Worm (Caenorhabditis elegans) whole organism, late embryonic: ENCODE data around the gene grl-20.

ENCODE experiments used
- C38D4.7 ChIP-seq: fragments of 200-800 bp; sonication (Bioruptor generic); optimal IDR thresholded peaks from 2 replicates; lab custom pipeline; 2018; ENCODE audit warnings: mild to moderate bottlenecking, missing genetic modification characterization, moderate library complexity, missing compliant biosample characterization
- F13H6.1 ChIP-seq: sonication (generic microtip); optimal IDR thresholded peaks from 2 replicates; lab custom pipeline; 2016; ENCODE audit warnings: missing genetic modification characterization, missing compliant biosample characterization
- K09A11.1 ChIP-seq: sonication (generic microtip); optimal IDR thresholded peaks from 2 replicates; lab custom pipeline; 2017; ENCODE audit warnings: antibody characterized with exemption, mild to moderate bottlenecking, missing genetic modification characterization, missing compliant biosample characterization; ENCODE audit not compliant: insufficient read depth
- ahr-1 ChIP-seq: sonication (generic microtip); optimal IDR thresholded peaks from 2 replicates; lab custom pipeline; 2016; ENCODE audit warnings: missing genetic modification characterization, missing compliant biosample characterization
- ama-1 ChIP-seq: fragments of 150-350 bp; optimal IDR thresholded peaks from 2 replicates; lab custom pipeline; 2014
- ceh-14 ChIP-seq: sonication (generic microtip); optimal IDR thresholded peaks from 2 replicates; lab custom pipeline; 2016; ENCODE audit warnings: missing genotype, missing genetic modification characterization, missing compliant biosample characterization
- ceh-18 ChIP-seq: sonication (generic microtip); optimal IDR thresholded peaks from 2 replicates; lab custom pipeline; 2016; ENCODE audit warnings: missing genetic modification characterization, missing compliant biosample characterization
- ceh-2 ChIP-seq: sonication (generic microtip); optimal IDR thresholded peaks from 2 replicates; lab custom pipeline; 2016; ENCODE audit warnings: missing genotype, missing genetic modification characterization, missing compliant biosample characterization
- ceh-22 ChIP-seq: sonication (generic microtip); optimal IDR thresholded peaks from 2 replicates; lab custom pipeline; 2017; ENCODE audit warnings: missing biosample characterization, missing genetic modification characterization
- ceh-31 ChIP-seq: sonication (generic microtip); optimal IDR thresholded peaks from 2 replicates; lab custom pipeline; 2016; ENCODE audit warnings: missing genetic modification characterization, missing compliant biosample characterization
- ceh-45 ChIP-seq: fragments of 200-800 bp; sonication (Bioruptor generic); IDR thresholded peaks from 2 replicates; pipeline ENCODE4 v1.3.6; 2022; ENCODE audit warnings: missing genetic modification reagents, missing genetic modification characterization, missing compliant biosample characterization
- ceh-48 ChIP-seq: sonication (generic microtip); optimal IDR thresholded peaks from 2 replicates; lab custom pipeline; 2016; ENCODE audit warnings: missing genetic modification characterization, inconsistent platforms, missing compliant biosample characterization
- ceh-6 ChIP-seq: fragments of 200-800 bp; sonication (Bioruptor generic); optimal IDR thresholded peaks from 2 replicates; lab custom pipeline; 2018; ENCODE audit warnings: mild to moderate bottlenecking, missing genetic modification characterization, missing compliant biosample characterization
- che-1 ChIP-seq: sonication (generic microtip); optimal IDR thresholded peaks from 2 replicates; lab custom pipeline; 2016; ENCODE audit warnings: mild to moderate bottlenecking, missing genetic modification characterization, missing compliant biosample characterization
- dmd-4 ChIP-seq: sonication (generic microtip); optimal IDR thresholded peaks from 2 replicates; lab custom pipeline; 2016; ENCODE audit warnings: borderline replicate concordance, missing genetic modification characterization, missing compliant biosample characterization
- dve-1 ChIP-seq: sonication (generic microtip); optimal IDR thresholded peaks from 2 replicates; lab custom pipeline; 2017; ENCODE audit warnings: antibody characterized with exemption, mild to moderate bottlenecking, missing genetic modification characterization, missing compliant biosample characterization
- elt-2 ChIP-seq: sonication (generic microtip); optimal IDR thresholded peaks from 2 replicates; lab custom pipeline; 2016; ENCODE audit warnings: missing genetic modification reagents, missing genetic modification characterization, missing compliant biosample characterization
- ets-4 ChIP-seq: sonication (generic microtip); optimal IDR thresholded peaks from 2 replicates; lab custom pipeline; 2016; ENCODE audit warnings: missing genetic modification characterization, missing compliant biosample characterization
- eyg-1 ChIP-seq: sonication (generic microtip); optimal IDR thresholded peaks from 2 replicates; lab custom pipeline; 2016; ENCODE audit warnings: missing genotype, missing genetic modification characterization, missing compliant biosample characterization
- hlh-30 ChIP-seq: sonication (generic microtip); optimal IDR thresholded peaks from 2 replicates; lab custom pipeline; 2017; ENCODE audit warnings: antibody characterized with exemption, missing genetic modification characterization, missing compliant biosample characterization; ENCODE audit not compliant: insufficient read depth
- lim-6 ChIP-seq: sonication (generic microtip); optimal IDR thresholded peaks from 2 replicates; lab custom pipeline; 2016; ENCODE audit warnings: missing genetic modification characterization, missing compliant biosample characterization
- lin-11 ChIP-seq: fragments of 200-800 bp; sonication (Bioruptor generic); optimal IDR thresholded peaks from 2 replicates; lab custom pipeline; 2018; ENCODE audit warnings: mild to moderate bottlenecking, missing genetic modification characterization, missing compliant biosample characterization
- madf-2 ChIP-seq: sonication (generic microtip); optimal IDR thresholded peaks from 2 replicates; lab custom pipeline; 2017; ENCODE audit warnings: missing genetic modification characterization, missing compliant biosample characterization
- mec-3 ChIP-seq: sonication (generic microtip); optimal IDR thresholded peaks from 2 replicates; lab custom pipeline; 2016; ENCODE audit warnings: borderline replicate concordance, missing genetic modification characterization, missing compliant biosample characterization
- nfya-1 ChIP-seq: sonication (generic microtip); optimal IDR thresholded peaks from 2 replicates; lab custom pipeline; 2017; ENCODE audit warnings: missing genetic modification characterization, mild to moderate bottlenecking, missing compliant biosample characterization, antibody characterized with exemption, moderate library complexity
- npax-4 ChIP-seq: sonication (generic microtip); optimal IDR thresholded peaks from 2 replicates; lab custom pipeline; 2016; ENCODE audit warnings: missing genetic modification characterization, missing compliant biosample characterization
- odd-2 ChIP-seq: sonication (generic microtip); optimal IDR thresholded peaks from 2 replicates; lab custom pipeline; 2017; ENCODE audit warnings: antibody characterized with exemption, mild to moderate bottlenecking, missing genetic modification characterization, missing compliant biosample characterization
- pag-3 ChIP-seq: sonication (generic microtip); optimal IDR thresholded peaks from 2 replicates; lab custom pipeline; 2016; ENCODE audit warnings: missing compliant biosample characterization, missing genetic modification characterization, borderline replicate concordance
- pat-9 ChIP-seq: fragments of 200-800 bp; sonication (Bioruptor generic); optimal IDR thresholded peaks from 2 replicates; lab custom pipeline; 2018; ENCODE audit warnings: mild to moderate bottlenecking, missing genetic modification characterization, moderate library complexity, missing compliant biosample characterization
- pha-2 ChIP-seq: sonication (generic microtip); optimal IDR thresholded peaks from 2 replicates; lab custom pipeline; 2017; ENCODE audit warnings: mild to moderate bottlenecking, missing genetic modification characterization, missing compliant biosample characterization
- pha-4 ChIP-seq: fragments of 150-350 bp; optimal IDR thresholded peaks from 2 replicates; lab custom pipeline; 2018; ENCODE audit warnings: missing biosample characterization, missing genetic modification reagents, missing genetic modification characterization
- ref-2 ChIP-seq: sonication (generic microtip); optimal IDR thresholded peaks from 2 replicates; lab custom pipeline; 2016; ENCODE audit warnings: missing genetic modification characterization, missing compliant biosample characterization
- sox-2 ChIP-seq: fragments of 200-800 bp; sonication (Bioruptor generic); IDR thresholded peaks from 2 replicates; pipeline ENCODE4 v1.3.6; 2022; ENCODE audit warnings: missing genetic modification reagents, missing genetic modification characterization, missing compliant biosample characterization
- syd-9 ChIP-seq: sonication (generic microtip); optimal IDR thresholded peaks from 2 replicates; lab custom pipeline; 2016; ENCODE audit warnings: mild to moderate bottlenecking, missing genetic modification characterization, moderate library complexity, missing compliant biosample characterization
- tbx-2 ChIP-seq: sonication (generic microtip); optimal IDR thresholded peaks from 2 replicates; lab custom pipeline; 2016; ENCODE audit warnings: missing genetic modification characterization, missing compliant biosample characterization
- tbx-7 ChIP-seq: sonication (generic microtip); optimal IDR thresholded peaks from 2 replicates; lab custom pipeline; 2016; ENCODE audit warnings: missing genotype, missing genetic modification characterization, missing compliant biosample characterization
- unc-3 ChIP-seq, 2 experiments: fragments of 200-800 bp in 1 of 2; sonication (Bioruptor generic) in 1 of 2; sonication (generic microtip) in 1 of 2; conservative IDR thresholded peaks in 1 of 2; optimal IDR thresholded peaks in 1 of 2; 2 replicates each; pipeline versions ENCODE4 v1.3.6 to Lab custom; 2016 to 2022; ENCODE audit warnings: missing compliant biosample characterization in 2 of 2, missing genetic modification characterization in 2 of 2, missing genetic modification reagents in 1 of 2
- unc-42 ChIP-seq: sonication (generic microtip); optimal IDR thresholded peaks from 2 replicates; lab custom pipeline; 2016; ENCODE audit warnings: missing genotype, missing genetic modification characterization, missing compliant biosample characterization
- unc-55 ChIP-seq: sonication (generic microtip); optimal IDR thresholded peaks from 2 replicates; lab custom pipeline; 2017; ENCODE audit warnings: missing biosample characterization, missing genetic modification reagents, missing genetic modification characterization
- unc-86 ChIP-seq: sonication (generic microtip); optimal IDR thresholded peaks from 2 replicates; lab custom pipeline; 2016; ENCODE audit warnings: missing genetic modification characterization, missing compliant biosample characterization
- zip-5 ChIP-seq: sonication (generic microtip); optimal IDR thresholded peaks from 2 replicates; lab custom pipeline; 2016; ENCODE audit warnings: missing genetic modification characterization, missing compliant biosample characterization
- ztf-16 ChIP-seq: sonication (generic microtip); optimal IDR thresholded peaks from 2 replicates; lab custom pipeline; 2017; ENCODE audit warnings: missing genetic modification characterization, missing compliant biosample characterization

Gene grl-20

ce11 chrIV:2128761-2129160, at the start of gene grl-20:
TSS of gene grl-20 (minus strand) at chrIV:2128861.
- TF ChIP-seq ceh-14 (tag; lab: Kevin White, UChicago) (no peak), C38D4.7 (GFP tag; lab: Kevin White, UChicago) (no peak), lim-6 (tag; lab: Kevin White, UChicago) (no peak), tbx-2 (tag; lab: Kevin White, UChicago) (no peak)

DNA sequence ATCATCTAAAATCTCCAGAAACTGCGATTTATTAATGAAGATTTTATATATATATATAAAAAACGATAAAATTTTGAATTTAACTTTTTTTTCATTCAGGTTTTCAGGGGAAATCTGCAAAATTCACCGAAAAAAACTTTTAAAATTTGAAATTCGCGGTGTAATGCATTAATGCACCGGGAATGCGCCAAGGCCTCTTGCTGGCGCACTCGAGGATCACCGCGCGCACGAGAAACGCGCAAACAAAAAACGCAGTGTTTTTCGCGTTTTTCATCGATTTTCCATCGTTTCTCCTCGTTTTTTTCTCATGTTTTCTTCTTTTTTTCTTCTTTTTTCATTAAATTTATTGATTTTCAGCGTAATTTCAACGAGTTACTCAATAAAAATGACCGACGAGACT, 48.9 kb upstream of the grl-20 start, which contains the start of gene hrpu-2:
TSS of gene hrpu-2 (plus strand) at position 352 of the 400 bp plus-strand sequence.
- TF ChIP-seq madf-2 (tag; lab: Kevin White, UChicago): no peak
- TF ChIP-seq zip-5: no peak
- peak; percentile 62 for TF ChIP-seq nfya-1 (tag; lab: Kevin White, UChicago)
- peak; percentile 58 for TF ChIP-seq unc-42 (tag; lab: Kevin White, UChicago)
- TF ChIP-seq lim-6 (tag; lab: Kevin White, UChicago): no peak
- no peak for TF ChIP-seq pag-3 (tag; lab: Kevin White, UChicago)
- TF ChIP-seq syd-9 (tag; lab: Kevin White, UChicago): no peak
- TF ChIP-seq dmd-4 (tag; lab: Kevin White, UChicago): no peak
- no peak for TF ChIP-seq eyg-1 (tag; lab: Kevin White, UChicago)
- TF ChIP-seq ceh-2 (tag; lab: Kevin White, UChicago): no peak
- TF ChIP-seq mec-3 (tag; lab: Kevin White, UChicago): no peak
- TF ChIP-seq unc-86: peak; percentile 24
- TF ChIP-seq ceh-22: no peak
- peak; percentile 58 for TF ChIP-seq ceh-48 (tag; lab: Kevin White, UChicago)
- TF ChIP-seq che-1 (tag; lab: Kevin White, UChicago): peak; percentile 33
- peak; percentile 51 for TF ChIP-seq hlh-30 (tag; lab: Kevin White, UChicago)
- no peak for TF ChIP-seq F13H6.1 (tag; lab: Kevin White, UChicago)
- no peak for TF ChIP-seq tbx-7
- no peak for TF ChIP-seq pat-9 (tag; lab: Kevin White, UChicago)
- TF ChIP-seq sox-2 (GFP tag; lab: Robert Waterston, UW): no peak
- TF ChIP-seq unc-3 (GFP tag; conservative IDR thresholded peaks at IDR 0.05; lab: Robert Waterston, UW): no peak
- TF ChIP-seq unc-3 (tag; optimal IDR thresholded peaks at IDR 0.05; lab: Kevin White, UChicago): no peak
- no peak for TF ChIP-seq K09A11.1 (tag; lab: Kevin White, UChicago)
- no peak for TF ChIP-seq ahr-1 (tag; lab: Kevin White, UChicago)
- TF ChIP-seq dve-1: no peak
- TF ChIP-seq pha-2: peak; percentile 22
- peak; percentile 32 for TF ChIP-seq tbx-2 (tag; lab: Kevin White, UChicago)
- TF ChIP-seq npax-4 (tag; lab: Kevin White, UChicago): no peak
- no peak for TF ChIP-seq ref-2
- no peak for TF ChIP-seq ztf-16 (tag; lab: Kevin White, UChicago)
- peak; percentile 18 for TF ChIP-seq elt-2 (tag; lab: Kevin White, UChicago)
- no peak for TF ChIP-seq ceh-6 (GFP tag; lab: Kevin White, UChicago)
- peak; percentile 56 for TF ChIP-seq unc-55
- no peak for TF ChIP-seq ets-4
- peak; percentile 55 for TF ChIP-seq ceh-31
- TF ChIP-seq C38D4.7 (GFP tag; lab: Kevin White, UChicago): no peak
- TF ChIP-seq ceh-18 (tag; lab: Kevin White, UChicago): no peak
- no peak for TF ChIP-seq ama-1
- TF ChIP-seq ceh-45 (GFP tag; lab: Robert Waterston, UW): no peak
- TF ChIP-seq lin-11 (tag; lab: Kevin White, UChicago): no peak
- TF ChIP-seq odd-2 (tag; lab: Kevin White, UChicago): no peak
- TF ChIP-seq pha-4 (tag; lab: Kevin White, UChicago): no peak
